Fruit fly (Drosophila melanogaster): ENCODE measurements around the gene CG7059.

Gene CG7059

DNA sequence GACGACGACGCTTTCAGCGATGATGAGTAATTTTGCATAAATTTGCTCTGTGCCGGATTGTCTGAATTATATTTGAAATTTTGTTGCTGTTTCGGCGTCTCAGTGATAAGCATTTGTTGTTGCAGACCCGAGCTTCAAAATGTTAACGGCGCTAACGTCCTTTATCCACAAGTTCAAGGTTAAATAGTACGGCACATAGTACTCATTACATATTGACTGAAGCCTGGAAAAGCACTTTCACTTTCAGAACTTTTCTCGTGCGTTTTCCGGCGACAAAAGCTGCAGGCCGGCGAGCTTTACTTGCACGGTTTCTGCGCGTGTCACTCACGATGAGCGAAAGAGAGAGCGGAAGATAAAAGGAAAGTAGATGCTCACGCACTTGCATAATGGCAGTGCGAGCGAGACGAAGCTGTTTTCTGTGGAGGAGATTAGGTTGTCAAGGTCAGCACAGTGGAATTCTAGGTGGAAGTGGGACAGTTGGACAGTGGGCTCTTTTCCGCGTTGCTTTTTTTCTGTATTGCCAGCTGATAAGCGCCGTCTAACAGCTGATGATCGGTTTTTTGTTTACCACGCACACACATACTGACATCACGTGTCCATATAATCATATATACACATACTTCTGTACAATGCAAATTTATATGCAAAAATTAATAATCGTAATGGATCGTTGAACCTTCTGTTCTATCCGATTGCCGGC is 21.4 kb upstream of the CG7059 start (continued):
- no peak for TF ChIP-seq CG3995 (GFP tag; optimal IDR thresholded peaks at IDR 0.05)
- TF ChIP-seq TFAM (GFP tag; optimal IDR thresholded peaks at IDR 0.05): no peak
- no peak for TF ChIP-seq dimm (GFP tag; IDR thresholded peaks at IDR 0.05)
- TF ChIP-seq z (GFP tag; IDR thresholded peaks at IDR 0.05): no peak
- TF ChIP-seq bigmax (GFP tag; optimal IDR thresholded peaks at IDR 0.05): no peak
- no peak for TF ChIP-seq Stat92E (GFP tag; optimal IDR thresholded peaks at IDR 0.05)
- no peak for TF ChIP-seq CkIIα-i1 (GFP tag; IDR thresholded peaks at IDR 0.05)
- peak; percentile 63; the same call in 2 of the 3 replicates for TF ChIP-seq knrl (GFP tag; IDR thresholded peaks at IDR 0.05; ENCODE audit: partially characterized antibody)
- TF ChIP-seq pan (optimal IDR thresholded peaks at IDR 0.05): no peak
- no peak for TF ChIP-seq pan (GFP tag; optimal IDR thresholded peaks at IDR 0.05 in 1 of 2, IDR thresholded peaks at IDR 0.05 in 1 of 2)
- no peak for TF ChIP-seq chm (GFP tag; IDR thresholded peaks at IDR 0.05)
- TF ChIP-seq slp2 (GFP tag; optimal IDR thresholded peaks at IDR 0.05): no peak
- TF ChIP-seq CG12236 (GFP tag; optimal IDR thresholded peaks at IDR 0.05): no peak
- TF ChIP-seq CG3281 (GFP tag; optimal IDR thresholded peaks at IDR 0.05): no peak
- no peak for TF ChIP-seq E2f1 (GFP tag; IDR thresholded peaks at IDR 0.05)
- TF ChIP-seq CG6791 (GFP tag; IDR thresholded peaks at IDR 0.05; ENCODE audit: partially characterized antibody): no peak
- no peak for TF ChIP-seq bab2 (GFP tag; optimal IDR thresholded peaks at IDR 0.05)
- TF ChIP-seq dm (GFP tag; optimal IDR thresholded peaks at IDR 0.05): no peak
- TF ChIP-seq NK7.1 (GFP tag; optimal IDR thresholded peaks at IDR 0.05): no peak
- TF ChIP-seq peb (GFP tag; IDR thresholded peaks at IDR 0.05): no peak
- TF ChIP-seq CG12391 (tag; optimal IDR thresholded peaks at IDR 0.05): no peak
- no peak for TF ChIP-seq CG1024 (GFP tag; IDR thresholded peaks at IDR 0.05)
- peak; percentile 35 for TF ChIP-seq CG31441 (GFP tag; IDR thresholded peaks at IDR 0.05)
- no peak for TF ChIP-seq wdn (GFP tag; IDR thresholded peaks at IDR 0.05)
- TF ChIP-seq Hr51 (GFP tag; optimal IDR thresholded peaks at IDR 0.05): no peak
- TF ChIP-seq Rx (GFP tag; IDR thresholded peaks at IDR 0.05): no peak
- no peak for TF ChIP-seq Atf6 (GFP tag; IDR thresholded peaks at IDR 0.05)
- no peak for TF ChIP-seq CG13296 (GFP tag; optimal IDR thresholded peaks at IDR 0.05)
- TF ChIP-seq pb (GFP tag; optimal IDR thresholded peaks at IDR 0.05): no peak
- TF ChIP-seq sisA (GFP tag; IDR thresholded peaks at IDR 0.05): no peak
- no peak for TF ChIP-seq Opbp (GFP tag; IDR thresholded peaks at IDR 0.05; ENCODE audit: partially characterized antibody)
- TF ChIP-seq CG2120 (GFP tag; optimal IDR thresholded peaks at IDR 0.05): no peak
- no peak for TF ChIP-seq row (GFP tag; IDR thresholded peaks at IDR 0.05)
- TF ChIP-seq pnt (GFP tag; optimal IDR thresholded peaks at IDR 0.05): no peak
- TF ChIP-seq Dp (GFP tag; optimal IDR thresholded peaks at IDR 0.05): no peak
- TF ChIP-seq CG12769 (tag; optimal IDR thresholded peaks at IDR 0.05): no peak
- TF ChIP-seq CG16815 (GFP tag; optimal IDR thresholded peaks at IDR 0.05): no peak
- no peak for TF ChIP-seq ATbp (GFP tag; optimal IDR thresholded peaks at IDR 0.05)
- no peak for TF ChIP-seq Hand (GFP tag; optimal IDR thresholded peaks at IDR 0.05)
- no peak for TF ChIP-seq lov (optimal IDR thresholded peaks at IDR 0.05)
- no peak for TF ChIP-seq lov (GFP tag; IDR thresholded peaks at IDR 0.05)
- TF ChIP-seq prd (optimal IDR thresholded peaks at IDR 0.05): no peak
- no peak for TF ChIP-seq prd (GFP tag; IDR thresholded peaks at IDR 0.05)
- no peak for TF ChIP-seq CG7271 (tag; optimal IDR thresholded peaks at IDR 0.05)
- no peak for TF ChIP-seq Ravus (GFP tag; IDR thresholded peaks at IDR 0.05)
- peak; percentile 82 for TF ChIP-seq CG8478 (optimal IDR thresholded peaks at IDR 0.05)
- TF ChIP-seq CG12299 (tag; optimal IDR thresholded peaks at IDR 0.05): no peak
- TF ChIP-seq zfh2 (GFP tag; optimal IDR thresholded peaks at IDR 0.05): no peak
- no peak for TF ChIP-seq twi (tag; optimal IDR thresholded peaks at IDR 0.05)
- TF ChIP-seq CG1832 (GFP tag; optimal IDR thresholded peaks at IDR 0.05): peak; percentile 74
- TF ChIP-seq CG16779 (GFP tag; IDR thresholded peaks at IDR 0.05): peak; percentile 55; the same call in 1 of the 2 replicates
- no peak for TF ChIP-seq eyg (GFP tag; optimal IDR thresholded peaks at IDR 0.05)
- TF ChIP-seq CTCF (GFP tag; optimal IDR thresholded peaks at IDR 0.05): no peak
